Worm (Caenorhabditis elegans): ENCODE measurements around the gene F11C1.1.

DNA sequence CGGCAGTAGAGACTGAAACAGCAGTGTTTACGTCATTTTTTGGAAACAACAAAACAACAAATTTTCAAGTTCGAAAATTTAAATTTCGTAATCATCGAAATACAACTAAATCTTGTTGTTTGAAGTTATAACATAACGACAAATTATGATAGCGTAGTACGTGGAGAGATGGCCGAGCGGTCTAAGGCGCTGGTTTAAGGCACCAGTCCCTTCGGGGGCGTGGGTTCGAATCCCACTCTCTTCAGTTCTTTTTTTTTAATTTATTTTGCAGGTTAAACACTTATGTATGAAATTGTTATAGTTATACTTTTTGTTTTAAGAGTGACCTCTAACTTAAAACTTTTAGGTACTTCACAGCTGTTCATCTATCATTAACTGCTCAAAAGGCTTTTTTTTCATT lies 48.1 kb downstream of the F11C1.1 start:
- TF ChIP-seq pha-4 (tag; optimal IDR thresholded peaks at IDR 0.05), result no peak
- TF ChIP-seq aly-2 (tag; optimal IDR thresholded peaks at IDR 0.05), result no peak
- no peak for TF ChIP-seq nhr-23 (tag; optimal IDR thresholded peaks at IDR 0.05)
- no peak for TF ChIP-seq skn-1 (tag; optimal IDR thresholded peaks at IDR 0.05)
- TF ChIP-seq elt-3 (tag; optimal IDR thresholded peaks at IDR 0.05), result no peak
- no peak for TF ChIP-seq ztf-4 (tag; optimal IDR thresholded peaks at IDR 0.05)
- TF ChIP-seq fos-1 (tag; optimal IDR thresholded peaks at IDR 0.05), result no peak

Data from whole organism, L3 larva.